Fruit fly (Drosophila melanogaster) whole organism, embryonic: ENCODE measurements around the gene CG46310.
A peak's percentile ranks its signal among the peaks of the same experiment; 100 is the strongest.

ENCODE experiments used
- Atf6 ChIP-seq: fragments of 200-800 bp; sonication (Bioruptor generic); IDR thresholded peaks from 2 replicates; pipeline ENCODE4 v1.3.6; 2022; ENCODE audit warnings: missing biosample characterization, missing genetic modification characterization
- CG12744 ChIP-seq: fragments of 200-800 bp; sonication (Bioruptor generic); optimal IDR thresholded peaks from 2 replicates; lab custom pipeline; 2016; ENCODE audit warnings: missing biosample characterization, missing genetic modification characterization
- CG34376 ChIP-seq: fragments of 200-800 bp; sonication (Bioruptor generic); optimal IDR thresholded peaks from 2 replicates; lab custom pipeline; 2018; ENCODE audit warnings: missing biosample characterization, mild to moderate bottlenecking, missing genetic modification characterization
- CG6765 ChIP-seq: fragments of 200-800 bp; sonication (Bioruptor generic); optimal IDR thresholded peaks from 3 replicates; lab custom pipeline; 2017; ENCODE audit warnings: missing biosample characterization, mild to moderate bottlenecking, missing genetic modification characterization
- Dll ChIP-seq: fragments of 200-800 bp; sonication (Bioruptor generic); IDR thresholded peaks from 4 replicates; pipeline ENCODE4 v1.3.6; 2022; ENCODE audit warnings: missing biosample characterization, missing genetic modification characterization; ENCODE audit not compliant: partially characterized antibody
- Max ChIP-seq: fragments of 200-800 bp; sonication (Bioruptor generic); optimal IDR thresholded peaks from 2 replicates; lab custom pipeline; 2016; ENCODE audit warnings: missing biosample characterization, mild to moderate bottlenecking, missing genetic modification characterization
- eyg ChIP-seq: fragments of 200-800 bp; sonication (Bioruptor generic); optimal IDR thresholded peaks from 3 replicates; lab custom pipeline; 2016; ENCODE audit warnings: missing biosample characterization, missing genetic modification characterization
- phol ChIP-seq: fragments of 200-800 bp; sonication (Bioruptor generic); optimal IDR thresholded peaks from 3 replicates; lab custom pipeline; 2018; ENCODE audit warnings: missing biosample characterization, mild to moderate bottlenecking, missing genetic modification characterization, moderate library complexity

dm6 chr3R:23126241-23127022 lies 47.2 kb upstream of the CG46310 start, which contains the start of gene CG31365:
- no peak for TF ChIP-seq Atf6
- no peak for TF ChIP-seq phol (tag; lab: Kevin White, UChicago)
- TF ChIP-seq CG6765 (GFP tag; lab: Kevin White, UChicago) = no peak
- TF ChIP-seq CG34376 = no peak
- TF ChIP-seq Max (GFP tag; lab: Kevin White, UChicago) = no peak
- peak; percentile 15; the same call in 1 of the 4 replicates for TF ChIP-seq Dll (GFP tag; lab: Robert Waterston, UW)
- TF ChIP-seq CG12744 (GFP tag; lab: Kevin White, UChicago) = no peak
- TF ChIP-seq eyg (GFP tag; lab: Kevin White, UChicago) = no peak
